Worm (Caenorhabditis elegans): ENCODE measurements around the gene F59B2.13.

The F59B2.13 gene

DNA sequence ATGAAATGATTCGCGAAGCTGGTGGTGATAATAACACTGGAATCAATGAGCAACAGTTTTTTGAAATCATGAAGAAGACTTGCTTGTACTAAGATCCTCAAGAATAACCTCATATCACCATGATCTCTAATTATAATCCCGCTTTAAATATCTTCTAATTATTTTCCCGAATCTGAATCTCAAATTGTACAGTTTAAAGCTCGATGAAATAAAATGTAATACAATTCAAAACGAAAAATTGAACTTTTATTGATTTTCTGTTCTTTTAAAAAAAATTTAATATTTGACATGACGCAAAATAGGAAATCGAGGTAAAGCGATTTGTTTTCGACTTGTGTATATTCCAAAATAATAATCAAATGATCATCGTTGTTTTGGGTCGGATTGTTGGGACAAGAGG lies 52.0 kb downstream of the F59B2.13 start:
- TF ChIP-seq somi-1 (GFP tag; optimal IDR thresholded peaks at IDR 0.05) (peak; percentile 38), Y56A3A.18 (GFP tag; IDR thresholded peaks at IDR 0.05) (peak; percentile 45; the same call in 1 of the 2 replicates), unc-62 (GFP tag; optimal IDR thresholded peaks at IDR 0.05) (no peak), xnd-1 (tag; optimal IDR thresholded peaks at IDR 0.05) (no peak), ztf-18 (tag; optimal IDR thresholded peaks at IDR 0.05) (peak; percentile 17), athp-1 (tag; optimal IDR thresholded peaks at IDR 0.05) (peak; percentile 48), lin-54 (GFP tag; optimal IDR thresholded peaks at IDR 0.05) (peak; percentile 6), Y95B8A.8 (GFP tag; IDR thresholded peaks at IDR 0.05) (peak; percentile 72; the same call in 1 of the 2 replicates), nhr-120 (GFP tag; IDR thresholded peaks at IDR 0.05) (0 out of 2 replicates have a peak, but pooled peaks have one; percentile 26), madf-3 (GFP tag; IDR thresholded peaks at IDR 0.05) (peak; percentile 81; the same call in 1 of the 2 replicates), attf-5 (GFP tag; optimal IDR thresholded peaks at IDR 0.05) (no peak), lsl-1 (GFP tag; optimal IDR thresholded peaks at IDR 0.05) (no peak), lin-35 (GFP tag; optimal IDR thresholded peaks at IDR 0.05) (peak in 1 of 3 experiments; percentile 19), nhr-27 (tag; optimal IDR thresholded peaks at IDR 0.05) (no peak), hrde-1 (tag; optimal IDR thresholded peaks at IDR 0.05; ENCODE audit: borderline replicate concordance) (peak; percentile 25), T26A5.8 (tag; optimal IDR thresholded peaks at IDR 0.05) (no peak), ama-1 (optimal IDR thresholded peaks at IDR 0.05) (no peak), ama-1 (GFP tag; optimal IDR thresholded peaks at IDR 0.05) (peak in 1 of 2 experiments; percentile 90), ceh-58 (GFP tag; IDR thresholded peaks at IDR 0.05) (no peak), F37B4.10 (GFP tag; IDR thresholded peaks at IDR 0.05) (no peak), ztf-28 (GFP tag; IDR thresholded peaks at IDR 0.05) (no peak), zim-3 (tag; optimal IDR thresholded peaks at IDR 0.05) (peak; percentile 26), madf-10 (tag; optimal IDR thresholded peaks at IDR 0.05) (no peak), repo-1 (tag; optimal IDR thresholded peaks at IDR 0.05) (peak; percentile 70), unc-130 (GFP tag; optimal IDR thresholded peaks at IDR 0.05) (no peak), ztf-6 (GFP tag; IDR thresholded peaks at IDR 0.05) (no peak), sdz-38 (tag; optimal IDR thresholded peaks at IDR 0.05) (no peak), B0336.3 (GFP tag; IDR thresholded peaks at IDR 0.05) (peak; percentile 73), C06A6.2 (GFP tag; conservative IDR thresholded peaks at IDR 0.05) (no peak), aptf-3 (GFP tag; IDR thresholded peaks at IDR 0.05) (no peak), D2030.7 (GFP tag; IDR thresholded peaks at IDR 0.05) (peak; percentile 31; the same call in 1 of the 2 replicates), egl-18 (GFP tag; IDR thresholded peaks at IDR 0.05) (no peak), F57C9.4 (tag; optimal IDR thresholded peaks at IDR 0.05) (no peak), F10E7.11 (tag; optimal IDR thresholded peaks at IDR 0.05) (peak; percentile 28), ekl-4 (GFP tag; IDR thresholded peaks at IDR 0.05) (peak; percentile 74; the same call in 1 of the 2 replicates), ceh-100 (GFP tag; IDR thresholded peaks at IDR 0.05) (no peak), dox-1 (GFP tag; IDR thresholded peaks at IDR 0.05) (0 out of 2 replicates have a peak, but pooled peaks have one; percentile 39), Y53G8AR.9 (GFP tag; conservative IDR thresholded peaks at IDR 0.05) (peak; percentile 38; the same call in 1 of the 2 replicates), F23B12.7 (tag; optimal IDR thresholded peaks at IDR 0.05; ENCODE audit: insufficient read depth) (peak; percentile 23), atf-7 (tag; optimal IDR thresholded peaks at IDR 0.05) (peak; percentile 27), egrh-3 (GFP tag; IDR thresholded peaks at IDR 0.05) (no peak), gei-17 (GFP tag; optimal IDR thresholded peaks at IDR 0.05) (no peak), mel-28 (tag; optimal IDR thresholded peaks at IDR 0.05; ENCODE audit: borderline replicate concordance) (peak; percentile 4), sea-2 (GFP tag; IDR thresholded peaks at IDR 0.05) (no peak), nfyb-1 (GFP tag; IDR thresholded peaks at IDR 0.05) (peak; percentile 50; the same call in 1 of the 2 replicates), ztf-25 (GFP tag; IDR thresholded peaks at IDR 0.05) (no peak), tlf-1 (GFP tag; optimal IDR thresholded peaks at IDR 0.05) (no peak), hsf-1 (GFP tag; IDR thresholded peaks at IDR 0.05) (peak; percentile 47; the same call in 1 of the 2 replicates), tbp1 (GFP tag; optimal IDR thresholded peaks at IDR 0.05) (no peak)
